Worm (Caenorhabditis elegans) whole organism, early embryonic: ENCODE results near the gene emre-1.

Source experiments
- B0310.2 ChIP-seq: sonication (generic microtip); optimal IDR thresholded peaks from 2 replicates; lab custom pipeline; 2016; ENCODE audit warnings: mild to moderate bottlenecking, missing genetic modification characterization, missing compliant biosample characterization
- ama-1 ChIP-seq: fragments of 150-350 bp; optimal IDR thresholded peaks from 2 replicates; lab custom pipeline; 2014
- ets-7 ChIP-seq: sonication (generic microtip); optimal IDR thresholded peaks from 2 replicates; lab custom pipeline; 2016; ENCODE audit warnings: missing genotype, missing genetic modification characterization, missing compliant biosample characterization
- tbx-11 ChIP-seq: fragments of 200-800 bp; sonication (Bioruptor generic); IDR thresholded peaks from 2 replicates; pipeline ENCODE4 v1.3.6; 2022; ENCODE audit warnings: missing genetic modification characterization, missing compliant biosample characterization

- TF ChIP-seq ama-1 (lab: Kevin White, UChicago) = no peak
- TF ChIP-seq ets-7 (tag; lab: Kevin White, UChicago) = no peak
- no peak for TF ChIP-seq B0310.2 (tag; lab: Kevin White, UChicago)
- no peak for TF ChIP-seq tbx-11
Measured at ce11 chrX:14962456-14962855, 17.0 kb upstream of the emre-1 start, which contains the start of gene rgs-10.
